Fruit fly (Drosophila melanogaster) whole organism, embryonic: ENCODE measurements around the gene kl-2.

ENCODE experiments used
- CG12155 ChIP-seq: fragments of 200-800 bp; sonication (Bioruptor generic); optimal IDR thresholded peaks from 3 replicates; lab custom pipeline; 2016; ENCODE audit warnings: missing biosample characterization, missing genetic modification characterization
- CG1792 ChIP-seq: fragments of 200-800 bp; sonication (Bioruptor generic); optimal IDR thresholded peaks from 2 replicates; lab custom pipeline; 2016; ENCODE audit warnings: missing biosample characterization, missing genetic modification characterization
- CG32767 ChIP-seq: fragments of 200-800 bp; sonication (Bioruptor generic); IDR thresholded peaks from 2 replicates; pipeline ENCODE4 v1.3.6; 2022; ENCODE audit warnings: missing biosample characterization, missing genetic modification characterization
- Dfd ChIP-seq, 2 experiments: fragments of >200 bp; optimal IDR thresholded peaks; 2 replicates each; lab custom pipeline; 2017; ENCODE audit warnings: missing biosample characterization in 2 of 2, missing genetic modification characterization in 2 of 2
- Eip74EF ChIP-seq, 2 experiments: fragments of 200-800 bp in 1 of 2; fragments of >200 bp in 1 of 2; sonication (Bioruptor generic) in 1 of 2; optimal IDR thresholded peaks; 2 replicates each; lab custom pipeline; 2017 to 2019; ENCODE audit warnings: missing biosample characterization in 2 of 2, missing genetic modification characterization in 2 of 2, mild to moderate bottlenecking in 1 of 2, moderate library complexity in 1 of 2
- Ets65A ChIP-seq: fragments of 200-800 bp; sonication (Bioruptor generic); peaks from one replicate; lab custom pipeline; 2016; ENCODE audit warnings: missing biosample characterization, missing genetic modification characterization
- Hr3 ChIP-seq: fragments of 200-800 bp; sonication (Bioruptor generic); optimal IDR thresholded peaks from 3 replicates; lab custom pipeline; 2016; ENCODE audit warnings: missing biosample characterization, missing genetic modification characterization
- Sox100B ChIP-seq: fragments of 200-800 bp; sonication (Bioruptor generic); optimal IDR thresholded peaks from 3 replicates; lab custom pipeline; 2018; ENCODE audit warnings: missing biosample characterization, mild to moderate bottlenecking, missing genetic modification characterization
- Sox102F ChIP-seq: fragments of 200-800 bp; sonication (Bioruptor generic); optimal IDR thresholded peaks from 2 replicates; lab custom pipeline; 2018; ENCODE audit warnings: missing biosample characterization, mild to moderate bottlenecking, missing genetic modification characterization, moderate library complexity
- fd3F ChIP-seq: fragments of 200-800 bp; sonication (Bioruptor generic); optimal IDR thresholded peaks from 2 replicates; lab custom pipeline; 2018; ENCODE audit warnings: missing biosample characterization, mild to moderate bottlenecking, missing genetic modification characterization, moderate library complexity
- kah ChIP-seq: fragments of 200-800 bp; sonication (Bioruptor generic); optimal IDR thresholded peaks from 2 replicates; lab custom pipeline; 2018; ENCODE audit warnings: missing biosample characterization, mild to moderate bottlenecking, missing genetic modification characterization
- pnt ChIP-seq: fragments of 200-800 bp; sonication (Bioruptor generic); optimal IDR thresholded peaks from 3 replicates; lab custom pipeline; 2016; ENCODE audit warnings: missing biosample characterization, missing genetic modification characterization
- tgo ChIP-seq: fragments of 200-800 bp; sonication (Bioruptor generic); IDR thresholded peaks from 3 replicates; pipeline ENCODE4 v1.3.6; 2022; ENCODE audit warnings: missing biosample characterization, missing genetic modification characterization

DNA sequence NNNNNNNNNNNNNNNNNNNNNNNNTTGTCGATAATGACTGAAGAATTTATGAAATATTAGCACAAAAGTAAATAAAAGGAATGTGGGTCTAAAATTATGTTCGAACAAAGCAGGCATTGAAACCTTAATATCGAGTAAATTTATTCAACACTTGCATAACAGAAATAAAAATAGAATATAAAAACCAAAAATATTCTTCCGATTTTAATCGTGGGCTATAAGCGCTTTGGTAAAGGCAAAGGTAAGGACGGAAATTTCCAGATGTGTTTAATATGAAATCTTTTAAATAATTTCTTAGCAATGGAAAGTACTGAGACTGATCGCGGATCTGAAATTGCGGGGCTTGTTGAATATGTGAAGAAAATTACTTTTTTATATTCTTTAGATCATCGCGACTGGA, at the start of gene kl-2:
- TF ChIP-seq kah (GFP tag; lab: Kevin White, UChicago): no peak
- no peak for TF ChIP-seq fd3F (GFP tag; lab: Kevin White, UChicago)
- TF ChIP-seq Dfd (GFP tag; optimal IDR thresholded peaks at IDR 0.05; lab: Kevin White, UChicago): no peak
- TF ChIP-seq CG12155 (GFP tag; lab: Kevin White, UChicago): no peak
- TF ChIP-seq CG1792: no peak
- TF ChIP-seq CG32767 (GFP tag; lab: Robert Waterston, UW): no peak
- no peak for TF ChIP-seq Sox100B
- TF ChIP-seq Sox102F: no peak
- TF ChIP-seq Hr3 (GFP tag; lab: Kevin White, UChicago): no peak
- TF ChIP-seq Ets65A (GFP tag; lab: Kevin White, UChicago): no peak
- TF ChIP-seq tgo (GFP tag; lab: Robert Waterston, UW): no peak
- TF ChIP-seq Eip74EF (GFP tag; optimal IDR thresholded peaks at IDR 0.05; lab: Kevin White, UChicago): no peak
- no peak for TF ChIP-seq pnt
